ENCODE assay signal across 5 worm cellular contexts in genomic region chrX:9673228-9673627, ce11.
TF ChIP-seq lines count a peak whose summit lies in the region.

No protein-coding gene starts in this region.

TF ChIP-seq in whole organism, L1 larva, 84 proteins besides CTCF, POLR2A, EP300 and RAD21:
- TF ChIP-seq unc-30 (tag; optimal IDR thresholded peaks at IDR 0.05; lab: Kevin White, UChicago) (no peak), lin-14 (GFP tag; optimal IDR thresholded peaks at IDR 0.05; lab: Kevin White, UChicago) (peak; percentile 62)

TF ChIP-seq in whole organism, L2 larva, 48 proteins besides CTCF, POLR2A, EP300 and RAD21:
- TF ChIP-seq nhr-237 (tag; optimal IDR thresholded peaks at IDR 0.05; lab: Kevin White, UChicago) (no peak), lin-13 (GFP tag; optimal IDR thresholded peaks at IDR 0.05; lab: Kevin White, UChicago) (no peak), lsy-2 (tag; optimal IDR thresholded peaks at IDR 0.05; lab: Kevin White, UChicago) (peak in 1 of 2 experiments; percentile 1), dmd-4 (tag; optimal IDR thresholded peaks at IDR 0.05; lab: Kevin White, UChicago) (no peak), Y55F3AM.14 (GFP tag; optimal IDR thresholded peaks at IDR 0.05; lab: Kevin White, UChicago) (no peak), fos-1 (tag; optimal IDR thresholded peaks at IDR 0.05; lab: Kevin White, UChicago) (peak; percentile 46), nhr-129 (tag; optimal IDR thresholded peaks at IDR 0.05; lab: Kevin White, UChicago) (no peak), ama-1 (optimal IDR thresholded peaks at IDR 0.05; lab: Kevin White, UChicago) (no peak), sma-9 (GFP tag; optimal IDR thresholded peaks at IDR 0.05; lab: Kevin White, UChicago) (peak; percentile 24), sma-9 (tag; optimal IDR thresholded peaks at IDR 0.05; lab: Kevin White, UChicago) (no peak), F13H6.1 (tag; optimal IDR thresholded peaks at IDR 0.05; lab: Kevin White, UChicago) (no peak), lin-39 (tag; optimal IDR thresholded peaks at IDR 0.05; lab: Kevin White, UChicago) (no peak), ztf-11 (tag; optimal IDR thresholded peaks at IDR 0.05; lab: Kevin White, UChicago) (no peak), mab-5 (tag; optimal IDR thresholded peaks at IDR 0.05; lab: Kevin White, UChicago) (no peak), unc-55 (GFP tag; optimal IDR thresholded peaks at IDR 0.05; lab: Kevin White, UChicago) (no peak), C34F6.9 (tag; optimal IDR thresholded peaks at IDR 0.05; lab: Kevin White, UChicago) (no peak), ceh-82 (tag; optimal IDR thresholded peaks at IDR 0.05; lab: Kevin White, UChicago) (no peak), nhr-11 (tag; optimal IDR thresholded peaks at IDR 0.05; lab: Kevin White, UChicago) (no peak), unc-62 (GFP tag; optimal IDR thresholded peaks at IDR 0.05; lab: Kevin White, UChicago) (no peak), blmp-1 (tag; optimal IDR thresholded peaks at IDR 0.05; lab: Kevin White, UChicago; ENCODE audit: insufficient read depth) (no peak)

TF ChIP-seq in whole organism, L3 larva, 47 proteins besides CTCF, POLR2A, EP300 and RAD21:
- peak; percentile 57 for TF ChIP-seq pha-4 (tag; optimal IDR thresholded peaks at IDR 0.05; lab: Kevin White, UChicago)
- no peak for TF ChIP-seq pqm-1 (tag; optimal IDR thresholded peaks at IDR 0.05; lab: Kevin White, UChicago)
- TF ChIP-seq nhr-76 (tag; optimal IDR thresholded peaks at IDR 0.05; lab: Kevin White, UChicago): no peak
- TF ChIP-seq elt-2 (tag; optimal IDR thresholded peaks at IDR 0.05; lab: Kevin White, UChicago): peak; percentile 6
TF ChIP-seq in whole organism, L3 larva: peak in this region for 2.

TF ChIP-seq in whole organism, L4 larva, 104 proteins besides CTCF, POLR2A, EP300 and RAD21:
- TF ChIP-seq daf-19 (GFP tag; conservative IDR thresholded peaks at IDR 0.05; lab: Robert Waterston, UW): no peak
- no peak for TF ChIP-seq F10B5.3 (tag; optimal IDR thresholded peaks at IDR 0.05; lab: Kevin White, UChicago)
- no peak for TF ChIP-seq ZK337.2 (GFP tag; IDR thresholded peaks at IDR 0.05; lab: Robert Waterston, UW)
- peak; percentile 30 for TF ChIP-seq nhr-28 (tag; optimal IDR thresholded peaks at IDR 0.05; lab: Kevin White, UChicago)
- TF ChIP-seq hlh-30 (tag; optimal IDR thresholded peaks at IDR 0.05; lab: Kevin White, UChicago; ENCODE audit: insufficient read depth): peak; percentile 32
- no peak for TF ChIP-seq jun-1 (tag; optimal IDR thresholded peaks at IDR 0.05; lab: Kevin White, UChicago)
- no peak for TF ChIP-seq Y75B8A.6 (GFP tag; IDR thresholded peaks at IDR 0.05; lab: Robert Waterston, UW)
- no peak for TF ChIP-seq F49E8.2 (tag; optimal IDR thresholded peaks at IDR 0.05; lab: Kevin White, UChicago; ENCODE audit: borderline replicate concordance)
- peak in 1 of 2 experiments; percentile 83 for TF ChIP-seq unc-62 (GFP tag; optimal IDR thresholded peaks at IDR 0.05 in 1 of 2; lab: Kevin White, UChicago)
- TF ChIP-seq unc-62 (tag; optimal IDR thresholded peaks at IDR 0.05; lab: Kevin White, UChicago): no peak
- TF ChIP-seq daf-16 (GFP tag; optimal IDR thresholded peaks at IDR 0.05; lab: Kevin White, UChicago): no peak
- TF ChIP-seq daf-16 (tag; optimal IDR thresholded peaks at IDR 0.05; lab: Kevin White, UChicago): peak; percentile 64
- no peak for TF ChIP-seq Y105C5A.15 (GFP tag; IDR thresholded peaks at IDR 0.05; lab: Robert Waterston, UW)
- no peak for TF ChIP-seq set-16 (GFP tag; IDR thresholded peaks at IDR 0.05; lab: Robert Waterston, UW)

TF ChIP-seq in whole organism, young adult, 124 proteins besides CTCF, POLR2A, EP300 and RAD21:
- TF ChIP-seq ceh-79 (tag; optimal IDR thresholded peaks at IDR 0.05; lab: Kevin White, UChicago): no peak
- TF ChIP-seq nhr-80 (tag; optimal IDR thresholded peaks at IDR 0.05; lab: Kevin White, UChicago): peak; percentile 25
- no peak for TF ChIP-seq sdz-38 (tag; optimal IDR thresholded peaks at IDR 0.05; lab: Kevin White, UChicago)
- no peak for TF ChIP-seq Y56A3A.18 (GFP tag; IDR thresholded peaks at IDR 0.05; lab: Robert Waterston, UW)
